Fruit fly (Drosophila melanogaster) whole organism, prepupa: ENCODE measurements around the gene CG6937.
A peak's percentile ranks its signal among the peaks of the same experiment; 100 is the strongest.

Source experiments
- Blimp-1 ChIP-seq: fragments of 200-800 bp; sonication (Bioruptor generic); optimal IDR thresholded peaks from 3 replicates; lab custom pipeline; 2017; ENCODE audit warnings: missing biosample characterization, missing genetic modification characterization, mild to moderate bottlenecking, moderate library complexity, missing genetic modification reagents
- CG10631 ChIP-seq: fragments of 200-800 bp; sonication (Bioruptor generic); optimal IDR thresholded peaks from 2 replicates; lab custom pipeline; 2016; ENCODE audit warnings: missing biosample characterization, missing genetic modification characterization
- CG11294 ChIP-seq: fragments of 200-800 bp; sonication (Bioruptor generic); IDR thresholded peaks from 2 replicates; pipeline ENCODE4 v1.3.6; 2022; ENCODE audit warnings: missing biosample characterization, missing genetic modification characterization
- CG11762 ChIP-seq: fragments of 200-800 bp; sonication (Bioruptor generic); optimal IDR thresholded peaks from 3 replicates; lab custom pipeline; 2016; ENCODE audit warnings: missing biosample characterization, missing genetic modification characterization; ENCODE audit not compliant: insufficient read depth
- CG11902 ChIP-seq: fragments of 200-800 bp; sonication (Bioruptor generic); optimal IDR thresholded peaks from 3 replicates; lab custom pipeline; 2016; ENCODE audit warnings: missing biosample characterization, missing genetic modification characterization
- CG15336 ChIP-seq: fragments of 200-800 bp; sonication (Bioruptor generic); IDR thresholded peaks from 2 replicates; pipeline ENCODE4 v1.3.6; 2022; ENCODE audit warnings: missing biosample characterization, missing genetic modification characterization
- CG1621 ChIP-seq: fragments of 200-800 bp; sonication (Bioruptor generic); optimal IDR thresholded peaks from 3 replicates; lab custom pipeline; 2018; ENCODE audit warnings: missing biosample characterization, mild to moderate bottlenecking, missing genetic modification characterization
- CG16779 ChIP-seq: fragments of 200-800 bp; sonication (Bioruptor generic); optimal IDR thresholded peaks from 3 replicates; lab custom pipeline; 2017; ENCODE audit warnings: missing biosample characterization, mild to moderate bottlenecking, missing genetic modification characterization
- CG3032 ChIP-seq: fragments of 200-800 bp; optimal IDR thresholded peaks from 2 replicates; lab custom pipeline; 2019; ENCODE audit warnings: missing biosample characterization, mild to moderate bottlenecking, missing genetic modification characterization, moderate library complexity
- CG31627 ChIP-seq: fragments of 200-800 bp; sonication (Bioruptor generic); optimal IDR thresholded peaks from 3 replicates; lab custom pipeline; 2016; ENCODE audit warnings: missing biosample characterization, missing genetic modification characterization
- CG34406 ChIP-seq: fragments of 200-800 bp; sonication (Bioruptor generic); optimal IDR thresholded peaks from 3 replicates; lab custom pipeline; 2016; ENCODE audit warnings: missing biosample characterization, missing genetic modification characterization
- CG3919 ChIP-seq: fragments of 200-800 bp; sonication (Bioruptor generic); optimal IDR thresholded peaks from 3 replicates; lab custom pipeline; 2016; ENCODE audit warnings: missing biosample characterization, missing genetic modification characterization
- CG4318 ChIP-seq: fragments of 200-800 bp; sonication (Bioruptor generic); optimal IDR thresholded peaks from 3 replicates; lab custom pipeline; 2017; ENCODE audit warnings: missing biosample characterization, mild to moderate bottlenecking, missing genetic modification characterization
- CG6163 ChIP-seq: fragments of 200-800 bp; sonication (Bioruptor generic); IDR thresholded peaks from 3 replicates; pipeline ENCODE4 v1.3.6; 2022; ENCODE audit warnings: missing biosample characterization, missing genetic modification characterization
- CG6276 ChIP-seq: fragments of 200-800 bp; sonication (Bioruptor generic); optimal IDR thresholded peaks from 2 replicates; lab custom pipeline; 2017; ENCODE audit warnings: missing biosample characterization, mild to moderate bottlenecking, missing genetic modification characterization
- CG6792 ChIP-seq: fragments of 200-800 bp; sonication (Bioruptor generic); optimal IDR thresholded peaks from 3 replicates; lab custom pipeline; 2016; ENCODE audit warnings: missing biosample characterization, missing genetic modification characterization
- CG6854 ChIP-seq: fragments of 200-800 bp; sonication (Bioruptor generic); optimal IDR thresholded peaks from 2 replicates; lab custom pipeline; 2017; ENCODE audit warnings: missing biosample characterization, mild to moderate bottlenecking, missing genetic modification characterization
- CG7368 ChIP-seq: fragments of 200-800 bp; sonication (Bioruptor generic); optimal IDR thresholded peaks from 3 replicates; lab custom pipeline; 2016; ENCODE audit warnings: missing biosample characterization, missing genetic modification characterization
- CG8119 ChIP-seq: fragments of 200-800 bp; sonication (Bioruptor generic); IDR thresholded peaks from 3 replicates; pipeline ENCODE4 v1.3.6; 2022; ENCODE audit warnings: missing biosample characterization, missing genetic modification characterization
- CG8319 ChIP-seq: fragments of 200-800 bp; sonication (Bioruptor generic); optimal IDR thresholded peaks from 3 replicates; lab custom pipeline; 2016; ENCODE audit warnings: missing biosample characterization, missing genetic modification characterization
- CG9139 ChIP-seq: fragments of 200-800 bp; sonication (Bioruptor generic); optimal IDR thresholded peaks from 3 replicates; lab custom pipeline; 2017; ENCODE audit warnings: missing biosample characterization, mild to moderate bottlenecking, missing genetic modification characterization
- Eip75B ChIP-seq: fragments of 200-800 bp; sonication (Bioruptor generic); optimal IDR thresholded peaks from 3 replicates; lab custom pipeline; 2016; ENCODE audit warnings: missing biosample characterization, missing genetic modification characterization
- Eip78C ChIP-seq: fragments of 200-800 bp; sonication (Bioruptor generic); peaks from one replicate; lab custom pipeline; 2016; ENCODE audit warnings: missing biosample characterization, missing genetic modification characterization
- Eip93F ChIP-seq: fragments of 200-800 bp; sonication (Bioruptor generic); optimal IDR thresholded peaks from 2 replicates; lab custom pipeline; 2016; ENCODE audit warnings: missing biosample characterization, mild to moderate bottlenecking, missing genetic modification characterization
- Ets21C ChIP-seq: fragments of 200-800 bp; sonication (Bioruptor generic); optimal IDR thresholded peaks from 3 replicates; lab custom pipeline; 2016; ENCODE audit warnings: missing biosample characterization, missing genetic modification characterization
- Ets96B ChIP-seq: fragments of 200-800 bp; optimal IDR thresholded peaks from 2 replicates; lab custom pipeline; 2019; ENCODE audit warnings: missing biosample characterization, mild to moderate bottlenecking, missing genetic modification characterization, moderate library complexity
- Gug ChIP-seq: fragments of 200-800 bp; sonication (Bioruptor generic); IDR thresholded peaks from 2 replicates; pipeline ENCODE4 v1.3.6; 2022; ENCODE audit warnings: missing biosample characterization, missing genetic modification characterization
- Hr38 ChIP-seq: sonication (Bioruptor generic); optimal IDR thresholded peaks from 2 replicates; lab custom pipeline; 2016; ENCODE audit warnings: missing biosample characterization, missing genetic modification characterization
- Hr39 ChIP-seq: fragments of 200-800 bp; sonication (Bioruptor generic); optimal IDR thresholded peaks from 2 replicates; lab custom pipeline; 2016; ENCODE audit warnings: missing biosample characterization, missing genetic modification characterization
- Lpt ChIP-seq: fragments of 200-800 bp; sonication (Bioruptor generic); optimal IDR thresholded peaks from 3 replicates; lab custom pipeline; 2016; ENCODE audit warnings: missing biosample characterization, missing genetic modification characterization
- Met ChIP-seq: fragments of 200-800 bp; sonication (Bioruptor generic); optimal IDR thresholded peaks from 3 replicates; lab custom pipeline; 2016; ENCODE audit warnings: missing biosample characterization, missing genetic modification characterization
- OdsH ChIP-seq: fragments of 200-800 bp; sonication (Bioruptor generic); optimal IDR thresholded peaks from 3 replicates; lab custom pipeline; 2016; ENCODE audit warnings: missing biosample characterization, missing genetic modification characterization
- Smox ChIP-seq: fragments of 200-800 bp; sonication (Bioruptor generic); optimal IDR thresholded peaks from 3 replicates; lab custom pipeline; 2016; ENCODE audit warnings: missing biosample characterization, missing genetic modification characterization
- Sox102F ChIP-seq: fragments of 200-800 bp; sonication (Bioruptor generic); optimal IDR thresholded peaks from 2 replicates; lab custom pipeline; 2016; ENCODE audit warnings: missing biosample characterization, mild to moderate bottlenecking, missing genetic modification characterization
- Sox14 ChIP-seq: fragments of 200-800 bp; sonication (Bioruptor generic); optimal IDR thresholded peaks from 3 replicates; lab custom pipeline; 2016; ENCODE audit warnings: missing biosample characterization, missing genetic modification characterization
- Sox15 ChIP-seq: fragments of 200-800 bp; sonication (Bioruptor generic); optimal IDR thresholded peaks from 3 replicates; lab custom pipeline; 2016; ENCODE audit warnings: missing biosample characterization, missing genetic modification characterization
- achi ChIP-seq: fragments of 200-800 bp; sonication (Bioruptor generic); optimal IDR thresholded peaks from 3 replicates; lab custom pipeline; 2016; ENCODE audit warnings: missing biosample characterization, missing genetic modification characterization
- acj6 ChIP-seq: fragments of 200-800 bp; sonication (Bioruptor generic); optimal IDR thresholded peaks from 3 replicates; lab custom pipeline; 2016; ENCODE audit warnings: missing biosample characterization, missing genetic modification characterization
- cyc ChIP-seq: fragments of 200-800 bp; sonication (Bioruptor generic); optimal IDR thresholded peaks from 3 replicates; lab custom pipeline; 2016; ENCODE audit warnings: missing biosample characterization, missing genetic modification characterization
- dsx ChIP-seq: fragments of 200-800 bp; optimal IDR thresholded peaks from 3 replicates; lab custom pipeline; 2019; ENCODE audit warnings: missing biosample characterization, mild to moderate bottlenecking, missing genetic modification characterization, moderate library complexity; ENCODE audit not compliant: poor library complexity, severe bottlenecking
- esn ChIP-seq: fragments of 200-800 bp; sonication (Bioruptor generic); optimal IDR thresholded peaks from 2 replicates; lab custom pipeline; 2016; ENCODE audit warnings: missing biosample characterization, mild to moderate bottlenecking, missing genetic modification characterization, moderate library complexity
- fd59A ChIP-seq: fragments of 200-800 bp; sonication (Bioruptor generic); optimal IDR thresholded peaks from 2 replicates; lab custom pipeline; 2017; ENCODE audit warnings: missing biosample characterization, mild to moderate bottlenecking, missing genetic modification characterization, missing genetic modification reagents
- fd85E ChIP-seq: fragments of 200-800 bp; sonication (Bioruptor generic); optimal IDR thresholded peaks from 3 replicates; lab custom pipeline; 2016; ENCODE audit warnings: missing biosample characterization, missing genetic modification characterization
- fkh ChIP-seq: fragments of 200-800 bp; sonication (Bioruptor generic); optimal IDR thresholded peaks from 3 replicates; lab custom pipeline; 2017; ENCODE audit warnings: missing biosample characterization, mild to moderate bottlenecking, missing genetic modification characterization, moderate library complexity
- lz ChIP-seq: fragments of 200-800 bp; sonication (Bioruptor generic); optimal IDR thresholded peaks from 3 replicates; lab custom pipeline; 2016; ENCODE audit warnings: missing biosample characterization, missing genetic modification characterization
- net ChIP-seq: fragments of 200-800 bp; sonication (Bioruptor generic); optimal IDR thresholded peaks from 3 replicates; lab custom pipeline; 2016; ENCODE audit warnings: missing biosample characterization, missing genetic modification characterization
- salr ChIP-seq, 2 experiments: fragments of 200-800 bp; sonication (Bioruptor generic); optimal IDR thresholded peaks; 3 replicates each; lab custom pipeline; 2016 to 2018; ENCODE audit warnings: missing biosample characterization in 2 of 2, missing genetic modification characterization in 2 of 2, mild to moderate bottlenecking in 1 of 2
- spab ChIP-seq: fragments of 200-800 bp; sonication (Bioruptor generic); optimal IDR thresholded peaks from 2 replicates; lab custom pipeline; 2017; ENCODE audit warnings: missing biosample characterization, mild to moderate bottlenecking, missing genetic modification characterization, missing genetic modification reagents
- ss ChIP-seq, 2 experiments: fragments of 200-800 bp; sonication (Bioruptor generic); optimal IDR thresholded peaks; 2 replicates in 1 of 2; 3 replicates in 1 of 2; lab custom pipeline; 2017 to 2018; ENCODE audit warnings: mild to moderate bottlenecking in 2 of 2, missing biosample characterization in 2 of 2, missing genetic modification characterization in 2 of 2, moderate library complexity in 1 of 2
- svp ChIP-seq: fragments of 200-800 bp; sonication (Bioruptor generic); peaks from one replicate; lab custom pipeline; 2016; ENCODE audit warnings: missing biosample characterization, missing genetic modification characterization
- topi ChIP-seq: fragments of 200-800 bp; sonication (Bioruptor generic); optimal IDR thresholded peaks from 3 replicates; lab custom pipeline; 2016; ENCODE audit warnings: missing biosample characterization, missing genetic modification characterization
- vri ChIP-seq: fragments of 200-800 bp; sonication (Bioruptor generic); optimal IDR thresholded peaks from 3 replicates; lab custom pipeline; 2016; ENCODE audit warnings: missing biosample characterization, mild to moderate bottlenecking, missing genetic modification characterization

Gene CG6937

dm6 chr3R:22626842-22627392, 42.3 kb downstream of the CG6937 start:
- TF ChIP-seq Met (GFP tag; lab: Kevin White, UChicago) (peak; percentile 45), CG3919 (peak; percentile 62), Eip93F (GFP tag; lab: Kevin White, UChicago) (no peak), fd85E (GFP tag; lab: Kevin White, UChicago) (peak; percentile 43), Sox102F (GFP tag; lab: Kevin White, UChicago) (peak; percentile 19), CG6854 (GFP tag; lab: Kevin White, UChicago) (peak; percentile 55), vri (GFP tag; lab: Kevin White, UChicago) (peak; percentile 65), OdsH (GFP tag; lab: Kevin White, UChicago) (peak; percentile 41), CG8319 (GFP tag; lab: Kevin White, UChicago) (peak; percentile 2), cyc (GFP tag; lab: Kevin White, UChicago) (no peak), Hr38 (no peak), achi (GFP tag; lab: Kevin White, UChicago) (peak; percentile 52), CG4318 (GFP tag; lab: Kevin White, UChicago) (no peak), Lpt (GFP tag; lab: Kevin White, UChicago) (peak; percentile 88), Hr39 (GFP tag; lab: Kevin White, UChicago) (no peak), Eip78C (GFP tag; lab: Kevin White, UChicago) (no peak), fkh (GFP tag; lab: Kevin White, UChicago) (peak; percentile 99), CG11902 (GFP tag; lab: Kevin White, UChicago) (no peak), CG9139 (peak; percentile 95), spab (GFP tag; lab: Kevin White, UChicago) (peak; percentile 84), Gug (peak; percentile 71), Blimp-1 (GFP tag; lab: Kevin White, UChicago) (no peak), CG15336 (GFP tag; lab: Robert Waterston, UW) (peak; percentile 89), CG1621 (tag; lab: Kevin White, UChicago) (peak; percentile 89), CG7368 (peak; percentile 50), svp (peak; percentile 73), ss (GFP tag; optimal IDR thresholded peaks at IDR 0.05; lab: Kevin White, UChicago) (peak; percentile 96), Sox15 (no peak), fd59A (GFP tag; lab: Kevin White, UChicago) (peak; percentile 68), esn (GFP tag; lab: Kevin White, UChicago) (peak; percentile 32), topi (GFP tag; lab: Kevin White, UChicago) (no peak), CG6276 (GFP tag; lab: Kevin White, UChicago) (peak; percentile 96), salr (GFP tag; optimal IDR thresholded peaks at IDR 0.05; lab: Kevin White, UChicago) (peak; percentile 43 to 77), Ets21C (no peak), CG6792 (GFP tag; lab: Kevin White, UChicago) (peak; percentile 44), CG31627 (GFP tag; lab: Kevin White, UChicago) (no peak), CG6163 (GFP tag; lab: Robert Waterston, UW) (peak; percentile 96), CG16779 (tag; lab: Kevin White, UChicago) (peak; percentile 92), CG34406 (GFP tag; lab: Kevin White, UChicago) (peak; percentile 58), CG3032 (tag; lab: Kevin White, UChicago) (peak; percentile 84), Eip75B (GFP tag; lab: Kevin White, UChicago) (peak; percentile 66), Sox14 (peak; percentile 69), Ets96B (tag; lab: Kevin White, UChicago) (peak; percentile 91), net (GFP tag; lab: Kevin White, UChicago) (peak; percentile 76), Smox (GFP tag; lab: Kevin White, UChicago) (no peak), acj6 (peak; percentile 19), lz (GFP tag; lab: Kevin White, UChicago) (no peak), CG10631 (GFP tag; lab: Kevin White, UChicago) (no peak), CG11294 (peak; percentile 38; the same call in 1 of the 2 replicates), CG8119 (GFP tag; lab: Robert Waterston, UW) (peak; percentile 90), CG11762 (peak; percentile 50), dsx (peak; percentile 90)
